Worm (Caenorhabditis elegans): Measurements from ENCODE around the gene F10E7.5.

F10E7.5 gene

DNA sequence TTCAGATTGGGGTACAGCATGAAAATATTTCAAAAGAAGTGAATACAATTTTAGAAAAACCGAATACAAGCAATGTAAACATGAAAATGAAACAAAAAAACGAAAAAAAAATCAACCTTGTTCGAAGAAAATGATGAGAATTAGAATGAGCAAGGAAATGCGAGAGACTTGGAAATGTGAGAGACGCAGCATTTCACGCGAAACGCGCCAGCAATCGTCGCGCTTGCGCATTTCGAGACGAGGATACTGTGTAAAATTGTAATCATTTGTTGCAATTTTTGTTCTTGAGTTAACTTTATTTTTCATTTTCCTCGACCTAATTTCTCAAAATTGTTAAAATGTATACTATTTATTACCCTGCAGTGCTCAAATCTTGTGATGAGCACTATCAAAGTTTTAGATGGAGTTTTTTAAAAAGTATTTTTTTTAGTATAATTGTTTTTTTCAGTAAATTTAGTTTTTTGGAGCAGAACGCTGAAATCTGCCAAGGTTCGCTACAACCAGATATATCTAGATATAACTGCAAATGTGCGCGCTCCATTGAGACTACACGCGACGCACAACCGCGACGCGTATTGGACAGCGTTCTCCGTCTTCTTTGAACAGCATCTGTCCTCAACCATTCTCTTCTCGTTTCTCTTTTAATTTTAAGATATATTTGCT lies 40.3 kb downstream of the F10E7.5 start, which contains the start of gene fust-1 (continued):
- TF ChIP-seq unc-62 (GFP tag; optimal IDR thresholded peaks at IDR 0.05), result no peak
- TF ChIP-seq egl-18 (GFP tag; IDR thresholded peaks at IDR 0.05), result peak; percentile 81
- TF ChIP-seq ceh-40 (GFP tag; IDR thresholded peaks at IDR 0.05), result no peak
- TF ChIP-seq B0261.1 (tag; optimal IDR thresholded peaks at IDR 0.05), result peak; percentile 27
- TF ChIP-seq ztf-22 (GFP tag; optimal IDR thresholded peaks at IDR 0.05), result peak; percentile 73
- peak; percentile 70 for TF ChIP-seq nhr-80 (tag; optimal IDR thresholded peaks at IDR 0.05)
- peak; percentile 96 for TF ChIP-seq lin-54 (GFP tag; optimal IDR thresholded peaks at IDR 0.05)
- no peak for TF ChIP-seq ceh-79 (tag; optimal IDR thresholded peaks at IDR 0.05)
- peak; percentile 97 for TF ChIP-seq hmg-1.2 (GFP tag; IDR thresholded peaks at IDR 0.05)
- peak; percentile 87 for TF ChIP-seq lsl-1 (GFP tag; optimal IDR thresholded peaks at IDR 0.05)
- TF ChIP-seq ztf-6 (GFP tag; IDR thresholded peaks at IDR 0.05), result peak; percentile 77; the same call in 1 of the 2 replicates
- TF ChIP-seq ceh-58 (GFP tag; IDR thresholded peaks at IDR 0.05), result no peak
- TF ChIP-seq attf-3 (GFP tag; conservative IDR thresholded peaks at IDR 0.05), result peak; percentile 86
- TF ChIP-seq lag-1 (GFP tag; IDR thresholded peaks at IDR 0.05), result no peak
- peak; percentile 54 for TF ChIP-seq madf-10 (tag; optimal IDR thresholded peaks at IDR 0.05)
- TF ChIP-seq unc-130 (GFP tag; optimal IDR thresholded peaks at IDR 0.05), result peak; percentile 68
- peak; percentile 89 for TF ChIP-seq D2030.7 (GFP tag; IDR thresholded peaks at IDR 0.05)
- peak; percentile 88 for TF ChIP-seq ceh-91 (GFP tag; IDR thresholded peaks at IDR 0.05)
- TF ChIP-seq ccch-3 (GFP tag; optimal IDR thresholded peaks at IDR 0.05), result no peak
- TF ChIP-seq athp-1 (tag; optimal IDR thresholded peaks at IDR 0.05), result peak; percentile 93
- TF ChIP-seq lin-35 (GFP tag; optimal IDR thresholded peaks at IDR 0.05), result peak in 2 of 3 experiments; percentile 80 to 93
- peak; percentile 75; the same call in 1 of the 2 replicates for TF ChIP-seq egl-44 (GFP tag; IDR thresholded peaks at IDR 0.05)
- peak; percentile 79 for TF ChIP-seq snpc-1.1 (tag; optimal IDR thresholded peaks at IDR 0.05; ENCODE audit: insufficient read depth)
- peak; percentile 80 for TF ChIP-seq C17E4.6 (GFP tag; IDR thresholded peaks at IDR 0.05)
- TF ChIP-seq hsf-1 (GFP tag; IDR thresholded peaks at IDR 0.05), result peak; percentile 88
- TF ChIP-seq lin-40 (tag; optimal IDR thresholded peaks at IDR 0.05), result peak; percentile 97
- peak; percentile 99 for TF ChIP-seq attf-5 (GFP tag; optimal IDR thresholded peaks at IDR 0.05)
- no peak for TF ChIP-seq F57C9.4 (tag; optimal IDR thresholded peaks at IDR 0.05)
- TF ChIP-seq tbp1 (GFP tag; optimal IDR thresholded peaks at IDR 0.05), result peak; percentile 75
- peak; percentile 94 for TF ChIP-seq repo-1 (tag; optimal IDR thresholded peaks at IDR 0.05)
- TF ChIP-seq dpl-1 (GFP tag; optimal IDR thresholded peaks at IDR 0.05), result peak; percentile 67
- peak; percentile 80; the same call in 1 of the 2 replicates for TF ChIP-seq let-526 (GFP tag; IDR thresholded peaks at IDR 0.05)
- no peak for TF ChIP-seq T07F8.4 (tag; optimal IDR thresholded peaks at IDR 0.05)
- peak; percentile 94 for TF ChIP-seq ZK185.1 (tag; optimal IDR thresholded peaks at IDR 0.05; ENCODE audit: poor library complexity, severe bottlenecking)
- TF ChIP-seq Y95B8A.8 (GFP tag; IDR thresholded peaks at IDR 0.05), result peak; percentile 93
- TF ChIP-seq let-607 (tag; optimal IDR thresholded peaks at IDR 0.05), result peak; percentile 54 to 78
- no peak for TF ChIP-seq zim-3 (tag; optimal IDR thresholded peaks at IDR 0.05)
- peak; percentile 84 for TF ChIP-seq atf-7 (tag; optimal IDR thresholded peaks at IDR 0.05)
- TF ChIP-seq ztf-18 (tag; optimal IDR thresholded peaks at IDR 0.05), result peak; percentile 100
- TF ChIP-seq xnd-1 (tag; optimal IDR thresholded peaks at IDR 0.05), result peak; percentile 82
- TF ChIP-seq him-1 (tag; optimal IDR thresholded peaks at IDR 0.05), result peak; percentile 75
- no peak for TF ChIP-seq nhr-179 (tag; optimal IDR thresholded peaks at IDR 0.05)
- TF ChIP-seq snpc-1.3 (tag; optimal IDR thresholded peaks at IDR 0.05; ENCODE audit: insufficient read depth), result peak; percentile 95
- peak; percentile 69 for TF ChIP-seq B0019.2 (GFP tag; conservative IDR thresholded peaks at IDR 0.05)
- TF ChIP-seq madf-8 (GFP tag; conservative IDR thresholded peaks at IDR 0.05), result peak; percentile 86
- peak; percentile 14 for TF ChIP-seq die-1 (tag; optimal IDR thresholded peaks at IDR 0.05)
- peak; percentile 17 for TF ChIP-seq F52B5.7 (tag; optimal IDR thresholded peaks at IDR 0.05)

All from whole organism, young adult.